Fruit fly (Drosophila melanogaster): ENCODE measurements around the gene Cpr23B.

The Cpr23B gene

DNA sequence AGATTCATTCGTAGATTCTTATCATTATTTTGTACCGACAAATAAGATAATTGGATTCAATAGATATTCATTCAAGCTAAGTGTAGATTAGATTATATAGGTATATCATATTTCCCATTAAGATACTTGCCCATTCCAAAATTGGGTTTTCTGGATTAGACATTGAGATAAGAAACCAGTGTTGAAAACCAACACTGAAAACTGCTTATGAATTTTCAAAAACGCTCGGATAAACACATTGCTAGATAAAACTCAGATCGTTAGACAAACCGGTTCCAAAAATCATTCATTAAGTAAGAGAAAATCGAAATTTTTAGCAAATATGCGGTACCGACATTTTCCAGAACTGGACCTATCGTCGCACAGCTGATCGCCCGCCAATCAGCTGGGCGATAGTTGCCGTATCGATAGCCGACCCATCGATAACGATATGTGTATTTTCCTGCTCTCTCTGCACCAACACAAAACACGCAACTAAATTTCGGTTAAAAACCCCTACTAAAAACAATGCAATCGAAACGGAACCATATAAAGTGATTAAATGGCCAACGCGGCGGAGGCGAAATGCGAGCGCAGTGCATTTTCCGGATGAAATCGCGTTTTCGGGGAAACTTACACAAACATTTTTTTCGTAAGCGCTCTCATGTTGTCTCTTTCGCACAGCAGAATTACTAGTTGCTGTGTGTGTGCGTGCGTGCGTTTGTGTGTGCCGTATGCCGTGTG is 47.5 kb downstream of the Cpr23B start, which contains the start of the genes NTPase and lilli:
NTPase (minus strand) TSS at position 348 of the 723 bp plus-strand sequence.
lilli (plus strand) TSS at position 427 of the 723 bp plus-strand sequence.
- no peak for TF ChIP-seq noc (tag; optimal IDR thresholded peaks at IDR 0.05)

DNA sequence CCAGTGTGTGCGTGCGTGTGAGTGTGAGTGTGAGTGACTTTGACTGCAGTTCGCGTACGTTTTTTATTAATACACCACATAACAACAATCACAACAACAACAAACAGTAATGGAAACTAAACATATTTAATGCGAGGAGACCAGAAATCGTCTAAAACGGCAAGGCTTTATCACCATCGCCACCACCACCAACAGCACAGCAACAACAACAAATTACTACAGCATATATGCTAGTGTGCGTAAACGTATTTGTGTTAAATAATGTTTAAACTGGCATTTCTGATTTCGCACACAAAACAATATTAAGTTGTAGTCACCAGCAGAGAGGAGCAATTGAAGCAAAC is 48.0 kb downstream of the Cpr23B start:
- no peak for TF ChIP-seq noc (tag; optimal IDR thresholded peaks at IDR 0.05)

DNA sequence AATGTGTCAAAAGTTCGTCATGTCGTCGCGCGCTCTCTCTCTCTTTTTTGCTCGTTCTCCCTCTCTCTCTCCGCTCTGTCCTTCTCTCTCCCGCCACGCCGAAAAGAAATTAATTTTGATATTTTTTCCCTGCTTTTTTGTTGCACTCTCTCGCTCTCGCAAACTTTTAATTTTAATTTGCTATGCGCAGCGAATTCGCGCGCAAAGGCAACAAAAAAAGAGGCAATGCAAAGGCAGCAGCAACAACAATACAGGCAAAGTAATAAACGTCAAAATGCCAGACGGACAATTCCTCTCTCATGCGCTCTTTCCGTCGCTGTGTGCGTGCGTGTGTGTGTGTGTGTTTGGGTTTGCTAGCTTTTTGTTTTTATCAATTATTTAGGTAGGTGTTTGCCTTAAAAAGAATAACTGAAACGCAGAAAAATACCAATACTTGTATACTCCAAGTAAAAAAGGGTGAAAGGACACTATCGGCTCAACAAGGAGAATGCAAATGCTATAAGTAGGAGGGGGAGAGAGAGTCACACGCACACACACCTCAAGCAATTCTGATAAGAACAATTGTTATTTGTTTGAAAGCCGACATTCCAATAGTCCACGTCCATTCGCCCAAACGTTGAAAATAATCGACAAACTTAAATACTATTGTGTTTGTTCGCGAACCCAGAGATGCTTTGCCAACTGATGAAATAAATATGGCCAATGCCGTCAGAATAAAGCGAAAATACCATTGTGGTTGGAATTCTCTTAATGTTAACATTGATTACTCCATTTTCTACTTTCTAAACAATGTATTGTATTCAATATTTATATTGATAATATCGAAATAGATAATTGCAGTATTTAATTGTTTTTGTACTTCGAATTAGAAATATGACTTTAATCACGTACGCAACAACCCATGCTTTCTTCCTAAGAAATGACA is 48.7 kb downstream of the Cpr23B start:
- TF ChIP-seq noc (tag; optimal IDR thresholded peaks at IDR 0.05), result no peak

DNA sequence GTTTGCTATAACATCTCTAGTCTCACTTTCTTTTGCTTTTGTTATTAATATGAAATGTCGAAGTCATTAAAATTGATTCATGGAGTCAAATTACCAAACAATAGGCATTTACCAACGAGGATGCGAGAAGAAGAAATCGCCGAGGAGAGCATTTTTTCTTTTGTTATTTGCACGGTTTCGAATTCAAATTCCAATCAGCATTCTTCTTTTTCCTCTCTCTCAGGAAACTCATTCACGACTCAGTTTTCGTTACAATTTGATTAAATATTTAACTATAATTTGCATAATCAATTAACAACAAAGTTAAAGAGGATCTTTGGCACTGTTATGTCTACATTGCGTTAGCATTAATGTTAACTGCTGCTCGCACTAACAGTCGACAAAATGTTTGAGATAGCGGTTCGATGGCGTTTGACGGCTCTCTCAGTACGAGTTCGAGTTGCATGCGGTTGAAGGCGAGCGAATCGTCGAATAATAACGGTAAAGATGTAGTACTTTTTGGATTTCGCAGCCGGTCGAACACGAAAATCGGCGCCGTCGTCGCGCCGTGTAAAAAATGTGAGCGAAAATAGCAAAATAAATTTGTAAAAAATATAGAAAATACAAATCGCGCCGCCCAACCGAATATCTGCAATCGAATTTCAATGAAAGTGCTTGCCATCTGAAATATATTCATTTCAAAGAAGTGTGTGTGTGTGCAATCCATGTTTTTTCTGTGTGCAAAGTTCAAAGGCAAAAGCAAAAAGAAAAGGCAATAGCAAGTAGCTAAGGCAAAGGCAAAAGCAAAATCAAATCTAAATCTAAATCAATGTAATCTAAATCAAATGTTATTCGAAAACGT is 49.8 kb downstream of the Cpr23B start:
- TF ChIP-seq noc (tag; optimal IDR thresholded peaks at IDR 0.05), result no peak

DNA sequence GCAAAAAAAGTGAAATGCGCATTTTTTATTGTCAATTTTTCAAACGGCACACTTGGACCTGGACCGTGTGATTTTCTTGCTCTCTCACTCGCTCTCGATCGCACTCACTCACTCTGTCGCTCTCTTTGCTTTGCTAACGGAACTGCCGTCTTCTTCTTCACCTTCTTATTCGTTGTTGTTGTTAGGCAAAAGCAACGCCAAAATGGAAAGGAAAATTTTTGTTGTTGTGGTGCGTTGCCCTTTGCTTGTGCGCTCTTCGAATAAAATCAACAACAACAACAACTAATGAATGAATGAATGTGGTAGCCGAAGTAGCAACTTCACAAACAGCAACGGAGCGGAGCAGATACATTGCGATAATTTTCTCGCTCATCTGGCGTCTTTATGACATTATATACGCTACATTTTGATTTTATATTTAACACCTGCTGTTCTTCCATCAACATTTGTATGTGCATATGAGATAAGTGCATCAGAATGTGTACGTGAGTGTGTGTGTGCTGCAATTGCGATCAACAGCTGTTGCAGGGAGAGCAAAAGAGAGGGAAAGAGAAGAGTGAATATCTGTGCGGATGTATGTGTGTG is 50.7 kb downstream of the Cpr23B start:
- peak; percentile 10 for TF ChIP-seq noc (tag; optimal IDR thresholded peaks at IDR 0.05)
